Fruit fly (Drosophila melanogaster) whole organism: ENCODE measurements around the gene syd.

Experiments used
- CG8478 ChIP-seq: fragments of >200 bp; optimal IDR thresholded peaks from 2 replicates; lab custom pipeline; 2018; ENCODE audit warnings: inconsistent platforms
- Dll ChIP-seq: fragments of >200 bp; optimal IDR thresholded peaks from 2 replicates; lab custom pipeline; 2017
- EcR ChIP-seq, 2 experiments: fragments of >200 bp; optimal IDR thresholded peaks; 2 replicates each; lab custom pipeline; 2017; ENCODE audit warnings: missing biosample characterization in 2 of 2, missing genetic modification characterization in 2 of 2, missing genetic modification reagents in 2 of 2
- pan ChIP-seq: fragments of >200 bp; optimal IDR thresholded peaks from 2 replicates; lab custom pipeline; 2017
- psq ChIP-seq: fragments of >200 bp; optimal IDR thresholded peaks from 2 replicates; lab custom pipeline; 2017
- usp ChIP-seq: fragments of >200 bp; optimal IDR thresholded peaks from 2 replicates; lab custom pipeline; 2017; ENCODE audit warnings: missing biosample characterization, missing genetic modification characterization, mixed read lengths

DNA sequence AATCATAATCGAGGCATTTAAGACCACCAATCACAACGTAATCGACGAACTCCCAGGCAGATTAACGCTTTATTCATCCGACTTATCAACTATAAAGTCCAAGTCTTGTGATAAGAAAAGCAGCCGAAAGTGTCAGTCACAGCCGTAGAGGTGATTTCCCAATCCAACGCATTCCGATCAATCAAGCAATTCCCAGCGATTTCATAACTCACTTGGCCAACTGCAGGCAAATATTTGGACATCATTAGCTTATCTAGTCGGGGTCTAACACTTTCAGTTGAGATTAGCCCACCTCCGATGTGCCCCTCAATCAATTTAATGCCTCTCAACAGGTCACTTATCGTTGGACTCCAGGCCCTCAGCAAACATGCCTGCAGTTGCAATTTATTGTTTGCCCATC is 27.1 kb upstream of the syd start:
- TF ChIP-seq Dll (lab: Kevin White, UChicago), result no peak
- no peak for TF ChIP-seq CG8478 (lab: Kevin White, UChicago)
- no peak for TF ChIP-seq EcR (GFP tag; optimal IDR thresholded peaks at IDR 0.05; lab: Kevin White, UChicago)
- TF ChIP-seq usp (GFP tag; lab: Kevin White, UChicago), result no peak
- no peak for TF ChIP-seq psq (lab: Kevin White, UChicago)
- no peak for TF ChIP-seq pan (lab: Kevin White, UChicago)
